Worm (Caenorhabditis elegans): ENCODE measurements around the gene dct-5.

The dct-5 gene

DNA sequence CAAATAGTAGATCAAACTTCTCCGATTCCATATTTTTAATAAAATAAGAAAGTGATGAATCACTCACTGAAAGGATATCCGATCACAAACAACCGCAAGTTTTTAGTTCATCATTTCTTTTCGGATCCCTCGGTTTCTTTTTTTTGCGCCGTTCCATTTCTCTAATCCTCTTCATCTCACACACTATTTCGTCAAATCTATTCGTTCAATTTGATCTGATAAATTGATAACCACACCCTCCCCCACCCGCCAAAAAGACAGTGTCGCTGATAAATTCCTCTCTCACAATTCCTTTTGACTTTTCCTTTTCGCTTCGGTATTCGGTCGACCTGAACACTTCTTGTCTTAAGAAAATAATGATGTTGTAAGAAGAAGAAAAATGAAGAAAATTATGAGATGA is 22.8 kb upstream of the dct-5 start:
- no peak for TF ChIP-seq tbp1 (GFP tag; optimal IDR thresholded peaks at IDR 0.05)
- no peak for TF ChIP-seq nfya-1 (tag; optimal IDR thresholded peaks at IDR 0.05; ENCODE audit: borderline replicate concordance, insufficient read depth)
- TF ChIP-seq hmg-1.2 (GFP tag; IDR thresholded peaks at IDR 0.05), result peak; percentile 87
- no peak for TF ChIP-seq F39B2.1 (GFP tag; IDR thresholded peaks at IDR 0.05)

DNA sequence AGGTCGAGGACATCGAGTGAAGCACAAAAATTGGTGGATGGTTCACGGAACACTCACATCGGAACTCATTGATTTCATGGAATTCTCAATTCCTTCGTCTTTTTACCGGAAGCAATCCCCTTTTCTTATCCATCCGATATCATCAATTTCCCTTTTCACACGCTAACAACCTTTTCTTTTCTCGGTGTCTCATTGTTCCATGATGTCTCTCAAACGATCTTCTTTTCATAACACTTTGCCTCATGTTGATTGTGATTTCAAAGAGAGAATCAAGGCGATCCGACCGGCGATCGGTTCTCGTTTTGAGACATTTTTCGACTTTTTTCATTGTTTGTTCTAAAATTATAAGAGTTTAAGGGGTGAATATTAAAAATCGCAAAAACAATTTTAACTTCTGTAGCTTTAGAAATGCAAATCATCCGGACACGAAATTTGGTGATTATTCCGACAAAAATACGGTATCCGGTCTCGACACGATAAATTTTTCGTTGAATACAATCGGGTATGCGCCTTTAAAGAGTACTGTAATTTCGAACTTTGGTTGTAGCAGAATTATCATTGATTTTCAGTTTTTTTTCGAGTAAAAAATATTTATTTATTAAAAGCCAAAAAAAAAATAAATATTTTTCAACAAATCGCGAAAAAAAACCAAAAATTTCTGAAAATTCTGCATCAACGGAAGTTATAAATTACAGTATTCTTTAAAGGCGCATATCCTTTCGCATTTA is 22.1 kb upstream of the dct-5 start:
- no peak for TF ChIP-seq efl-1 (GFP tag; optimal IDR thresholded peaks at IDR 0.05)
- TF ChIP-seq F33H1.4 (GFP tag; IDR thresholded peaks at IDR 0.05), result peak; percentile 57; the same call in 1 of the 2 replicates
- TF ChIP-seq egl-44 (GFP tag; IDR thresholded peaks at IDR 0.05), result no peak
- TF ChIP-seq xnd-1 (tag; optimal IDR thresholded peaks at IDR 0.05), result peak; percentile 39
- no peak for TF ChIP-seq lag-1 (GFP tag; IDR thresholded peaks at IDR 0.05)
- 0 out of 2 replicates have a peak, but pooled peaks have one; percentile 46 for TF ChIP-seq madf-3 (GFP tag; IDR thresholded peaks at IDR 0.05)
- peak; percentile 80 for TF ChIP-seq lsl-1 (GFP tag; optimal IDR thresholded peaks at IDR 0.05)
- TF ChIP-seq F57C9.4 (tag; optimal IDR thresholded peaks at IDR 0.05), result no peak

DNA sequence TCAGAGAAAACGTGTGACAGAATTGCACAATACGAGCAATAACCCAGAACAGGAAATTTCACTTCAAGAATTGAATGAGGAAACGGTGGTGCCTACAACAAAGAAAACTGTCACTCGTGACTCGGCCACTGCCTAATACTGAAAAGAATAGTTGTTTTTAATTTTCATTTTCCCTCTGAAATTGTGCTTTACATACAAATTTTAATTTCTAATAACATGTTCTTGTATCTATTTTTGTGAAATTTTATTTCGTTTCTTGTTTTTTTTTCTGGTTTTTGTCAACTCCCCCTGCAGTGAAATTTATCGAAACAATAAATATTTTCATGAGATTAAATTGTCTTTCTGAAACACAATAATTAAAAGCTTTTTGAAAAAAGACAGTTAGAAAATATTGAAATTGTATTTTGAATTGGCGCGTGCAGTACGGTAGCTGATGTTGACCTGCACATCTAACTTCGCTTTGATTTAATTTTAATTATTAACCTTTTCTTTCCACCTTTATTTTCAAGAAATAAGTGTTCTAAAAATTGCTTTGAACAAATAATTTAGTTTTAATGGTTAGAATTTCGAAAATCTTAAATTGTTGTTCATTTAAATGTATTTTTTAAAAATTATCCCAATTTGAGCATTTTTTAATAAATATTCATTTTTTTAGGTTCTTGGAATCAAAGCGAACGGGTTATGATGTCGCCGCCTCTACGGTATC is 19.1 kb upstream of the dct-5 start, which contains the start of gene daz-1:
Gene daz-1 (plus strand): TSS at position 656 of the 706 bp plus-strand sequence.
- TF ChIP-seq D2030.7 (GFP tag; IDR thresholded peaks at IDR 0.05) (peak; percentile 44), snpc-1.1 (tag; optimal IDR thresholded peaks at IDR 0.05; ENCODE audit: insufficient read depth) (no peak), F49E8.2 (tag; optimal IDR thresholded peaks at IDR 0.05; ENCODE audit: insufficient read depth) (peak; percentile 40), pha-4 (tag; optimal IDR thresholded peaks at IDR 0.05) (no peak), ztf-3 (GFP tag; optimal IDR thresholded peaks at IDR 0.05) (no peak), pbrm-1 (GFP tag; IDR thresholded peaks at IDR 0.05) (no peak), bed-1 (GFP tag; IDR thresholded peaks at IDR 0.05) (no peak), mel-28 (tag; optimal IDR thresholded peaks at IDR 0.05; ENCODE audit: borderline replicate concordance) (no peak), nhr-120 (GFP tag; IDR thresholded peaks at IDR 0.05) (no peak), let-526 (GFP tag; IDR thresholded peaks at IDR 0.05) (no peak), snpc-1.3 (tag; optimal IDR thresholded peaks at IDR 0.05; ENCODE audit: insufficient read depth) (peak; percentile 76), ztf-28 (GFP tag; IDR thresholded peaks at IDR 0.05) (no peak), B0261.1 (tag; optimal IDR thresholded peaks at IDR 0.05) (no peak), zfh-2 (GFP tag; conservative IDR thresholded peaks at IDR 0.05) (no peak), ceh-79 (tag; optimal IDR thresholded peaks at IDR 0.05) (no peak), C17E4.6 (GFP tag; IDR thresholded peaks at IDR 0.05) (no peak), dpl-1 (GFP tag; optimal IDR thresholded peaks at IDR 0.05) (peak; percentile 81), nhr-90 (tag; optimal IDR thresholded peaks at IDR 0.05) (no peak), F22D6.2 (tag; optimal IDR thresholded peaks at IDR 0.05) (no peak), F23B12.7 (tag; optimal IDR thresholded peaks at IDR 0.05; ENCODE audit: insufficient read depth) (peak; percentile 3), Y67H2A.10 (GFP tag; conservative IDR thresholded peaks at IDR 0.05) (no peak), hrde-1 (tag; optimal IDR thresholded peaks at IDR 0.05; ENCODE audit: borderline replicate concordance) (no peak), somi-1 (GFP tag; optimal IDR thresholded peaks at IDR 0.05) (no peak), egrh-3 (GFP tag; IDR thresholded peaks at IDR 0.05) (no peak), gei-17 (GFP tag; optimal IDR thresholded peaks at IDR 0.05) (no peak), ZK185.1 (tag; optimal IDR thresholded peaks at IDR 0.05; ENCODE audit: poor library complexity, severe bottlenecking) (no peak), cebp-2 (GFP tag; IDR thresholded peaks at IDR 0.05) (no peak), lin-35 (GFP tag; optimal IDR thresholded peaks at IDR 0.05) (peak in 2 of 3 experiments; percentile 34 to 52), him-1 (tag; optimal IDR thresholded peaks at IDR 0.05) (peak; percentile 53), madf-8 (GFP tag; conservative IDR thresholded peaks at IDR 0.05) (peak; percentile 68), aptf-2 (GFP tag; conservative IDR thresholded peaks at IDR 0.05) (no peak)

Data from whole organism, young adult.